2 fruit fly cellular contexts compared by ENCODE assay signal in genomic region chr3L:16563361-16563760, dm6.
A peak's percentile ranks its signal among the peaks of the same experiment; 100 is the strongest.
TF ChIP-seq lines count a peak whose summit lies in the region.

No protein-coding gene starts in this region.

- peak; percentile 86 to 92 for TF ChIP-seq CTCF in S2 (optimal IDR thresholded peaks at IDR 0.05; lab: Kevin White, UChicago)
- TF ChIP-seq CTCF in whole organism, embryonic (GFP tag; optimal IDR thresholded peaks at IDR 0.05; lab: Kevin White, UChicago) = peak; percentile 95

TF ChIP-seq in whole organism, embryonic, 481 proteins besides CTCF, POLR2A, EP300 and RAD21 (continues in another document):
- TF ChIP-seq Ets65A (GFP tag; lab: Kevin White, UChicago) (peak; percentile 15), sqz (GFP tag; optimal IDR thresholded peaks at IDR 0.05; lab: Kevin White, UChicago) (no peak), MBD-R2 (GFP tag; IDR thresholded peaks at IDR 0.05; lab: Robert Waterston, UW) (no peak), CG14441 (GFP tag; IDR thresholded peaks at IDR 0.05; lab: Robert Waterston, UW) (no peak), en (GFP tag; optimal IDR thresholded peaks at IDR 0.05; lab: Kevin White, UChicago) (no peak), dimm (GFP tag; IDR thresholded peaks at IDR 0.05; lab: Robert Waterston, UW) (no peak), BEAF-32 (GFP tag; optimal IDR thresholded peaks at IDR 0.05; lab: Kevin White, UChicago) (no peak), CG32772 (GFP tag; IDR thresholded peaks at IDR 0.05; lab: Robert Waterston, UW) (no peak), CG12219 (GFP tag; optimal IDR thresholded peaks at IDR 0.05; lab: Kevin White, UChicago) (no peak), kay (GFP tag; optimal IDR thresholded peaks at IDR 0.05; lab: Kevin White, UChicago) (no peak), CG12769 (tag; optimal IDR thresholded peaks at IDR 0.05; lab: Kevin White, UChicago) (no peak), tio (GFP tag; optimal IDR thresholded peaks at IDR 0.05; lab: Kevin White, UChicago) (no peak), CG5180 (GFP tag; optimal IDR thresholded peaks at IDR 0.05; lab: Kevin White, UChicago) (no peak), tll (GFP tag; optimal IDR thresholded peaks at IDR 0.05; lab: Kevin White, UChicago) (no peak), sob (GFP tag; IDR thresholded peaks at IDR 0.05; lab: Robert Waterston, UW) (0 out of 2 replicates have a peak, but pooled peaks have one; percentile 15), trem (tag; optimal IDR thresholded peaks at IDR 0.05; lab: Kevin White, UChicago) (no peak), HLH54F (GFP tag; optimal IDR thresholded peaks at IDR 0.05; lab: Kevin White, UChicago) (no peak), lilli (GFP tag; optimal IDR thresholded peaks at IDR 0.05; lab: Kevin White, UChicago) (no peak), CG16779 (GFP tag; IDR thresholded peaks at IDR 0.05; lab: Robert Waterston, UW) (no peak), jumu (GFP tag; optimal IDR thresholded peaks at IDR 0.05; lab: Kevin White, UChicago) (no peak), bbx (GFP tag; IDR thresholded peaks at IDR 0.05; lab: Robert Waterston, UW; ENCODE audit: partially characterized antibody) (peak; percentile 33; the same call in 1 of the 2 replicates), CG17568 (GFP tag; optimal IDR thresholded peaks at IDR 0.05; lab: Kevin White, UChicago) (no peak), Pdp1 (GFP tag; optimal IDR thresholded peaks at IDR 0.05; lab: Kevin White, UChicago) (no peak), CG4730 (GFP tag; IDR thresholded peaks at IDR 0.05; lab: Robert Waterston, UW) (no peak), CG12104 (GFP tag; optimal IDR thresholded peaks at IDR 0.05; lab: Kevin White, UChicago) (no peak), CG10321 (GFP tag; IDR thresholded peaks at IDR 0.05; lab: Robert Waterston, UW) (no peak), otp (GFP tag; IDR thresholded peaks at IDR 0.05; lab: Robert Waterston, UW) (no peak), NC2β (GFP tag; optimal IDR thresholded peaks at IDR 0.05; lab: Kevin White, UChicago) (no peak), Mrtf (GFP tag; IDR thresholded peaks at IDR 0.05; lab: Robert Waterston, UW) (no peak), Dad (GFP tag; optimal IDR thresholded peaks at IDR 0.05; lab: Kevin White, UChicago) (no peak), Max (GFP tag; optimal IDR thresholded peaks at IDR 0.05; lab: Kevin White, UChicago) (no peak), Opbp (GFP tag; IDR thresholded peaks at IDR 0.05; lab: Robert Waterston, UW; ENCODE audit: partially characterized antibody) (0 out of 3 replicates have a peak, but pooled peaks have one; percentile 8), CG10366 (GFP tag; IDR thresholded peaks at IDR 0.05; lab: Robert Waterston, UW) (no peak), ttk (GFP tag; IDR thresholded peaks at IDR 0.05; lab: Robert Waterston, UW) (no peak), Rfx (GFP tag; IDR thresholded peaks at IDR 0.05; lab: Robert Waterston, UW) (no peak), CG30020 (tag; optimal IDR thresholded peaks at IDR 0.05; lab: Kevin White, UChicago) (no peak), CG6654 (GFP tag; optimal IDR thresholded peaks at IDR 0.05; lab: Kevin White, UChicago) (no peak), CG1602 (GFP tag; optimal IDR thresholded peaks at IDR 0.05; lab: Kevin White, UChicago) (no peak), E2f2 (GFP tag; IDR thresholded peaks at IDR 0.05; lab: Robert Waterston, UW) (peak; percentile 92), danr (GFP tag; IDR thresholded peaks at IDR 0.05; lab: Robert Waterston, UW) (no peak), TFAM (GFP tag; optimal IDR thresholded peaks at IDR 0.05; lab: Kevin White, UChicago) (no peak), CG9817 (tag; optimal IDR thresholded peaks at IDR 0.05; lab: Kevin White, UChicago) (no peak), CG18476 (GFP tag; optimal IDR thresholded peaks at IDR 0.05; lab: Kevin White, UChicago) (no peak), CG14860 (GFP tag; IDR thresholded peaks at IDR 0.05; lab: Robert Waterston, UW; ENCODE audit: partially characterized antibody) (no peak), tgo (GFP tag; IDR thresholded peaks at IDR 0.05; lab: Robert Waterston, UW) (peak; percentile 29; the same call in 2 of the 3 replicates), trh (GFP tag; optimal IDR thresholded peaks at IDR 0.05; lab: Kevin White, UChicago) (no peak), ftz-f1 (GFP tag; optimal IDR thresholded peaks at IDR 0.05; lab: Kevin White, UChicago) (no peak), luna (GFP tag; optimal IDR thresholded peaks at IDR 0.05; lab: Kevin White, UChicago) (no peak), sens (GFP tag; lab: Kevin White, UChicago) (no peak), pb (GFP tag; optimal IDR thresholded peaks at IDR 0.05; lab: Kevin White, UChicago) (no peak), HmgZ (tag; optimal IDR thresholded peaks at IDR 0.05; lab: Kevin White, UChicago) (no peak), dati (GFP tag; IDR thresholded peaks at IDR 0.05; lab: Robert Waterston, UW) (no peak), odd (GFP tag; optimal IDR thresholded peaks at IDR 0.05; lab: Kevin White, UChicago) (no peak), crc (GFP tag; optimal IDR thresholded peaks at IDR 0.05; lab: Kevin White, UChicago) (no peak), CG11456 (GFP tag; IDR thresholded peaks at IDR 0.05; lab: Robert Waterston, UW) (no peak), lov (optimal IDR thresholded peaks at IDR 0.05; lab: Kevin White, UChicago) (no peak), lov (GFP tag; IDR thresholded peaks at IDR 0.05; lab: Robert Waterston, UW) (no peak), Nf-YB (GFP tag; optimal IDR thresholded peaks at IDR 0.05; lab: Kevin White, UChicago) (no peak), Antp (GFP tag; optimal IDR thresholded peaks at IDR 0.05; lab: Kevin White, UChicago) (no peak), CG11560 (tag; IDR thresholded peaks at IDR 0.05; lab: Robert Waterston, UW) (no peak), vvl (GFP tag; IDR thresholded peaks at IDR 0.05; lab: Robert Waterston, UW) (0 out of 2 replicates have a peak, but pooled peaks have one; percentile 6), D19A (tag; optimal IDR thresholded peaks at IDR 0.05; lab: Kevin White, UChicago) (no peak), mam (GFP tag; optimal IDR thresholded peaks at IDR 0.05; lab: Kevin White, UChicago) (no peak), CG1832 (GFP tag; optimal IDR thresholded peaks at IDR 0.05; lab: Kevin White, UChicago) (no peak), CG3065 (GFP tag; optimal IDR thresholded peaks at IDR 0.05; lab: Kevin White, UChicago) (no peak), HLH3B (GFP tag; IDR thresholded peaks at IDR 0.05; lab: Robert Waterston, UW) (no peak), Dip2 (GFP tag; IDR thresholded peaks at IDR 0.05; lab: Robert Waterston, UW) (peak; percentile 94), nau (GFP tag; optimal IDR thresholded peaks at IDR 0.05; lab: Kevin White, UChicago) (no peak), Ssrp (tag; optimal IDR thresholded peaks at IDR 0.05; lab: Kevin White, UChicago) (no peak), Lim3 (GFP tag; IDR thresholded peaks at IDR 0.05; lab: Robert Waterston, UW) (no peak), fu2 (GFP tag; optimal IDR thresholded peaks at IDR 0.05; lab: Kevin White, UChicago) (no peak), Fer2 (tag; optimal IDR thresholded peaks at IDR 0.05; lab: Kevin White, UChicago) (no peak), amos (GFP tag; IDR thresholded peaks at IDR 0.05; lab: Robert Waterston, UW; ENCODE audit: partially characterized antibody) (peak; percentile 54; the same call in 1 of the 2 replicates), ind (GFP tag; optimal IDR thresholded peaks at IDR 0.05; lab: Kevin White, UChicago) (no peak), Gug (GFP tag; IDR thresholded peaks at IDR 0.05; lab: Robert Waterston, UW) (no peak), CG1529 (GFP tag; optimal IDR thresholded peaks at IDR 0.05; lab: Kevin White, UChicago) (no peak), sd (tag; optimal IDR thresholded peaks at IDR 0.05; lab: Kevin White, UChicago) (no peak), Sin3A (optimal IDR thresholded peaks at IDR 0.05; lab: Kevin White, UChicago) (no peak), Mes4 (GFP tag; optimal IDR thresholded peaks at IDR 0.05; lab: Kevin White, UChicago) (no peak), fd64A (GFP tag; optimal IDR thresholded peaks at IDR 0.05; lab: Kevin White, UChicago) (no peak), sc (optimal IDR thresholded peaks at IDR 0.05; lab: Kevin White, UChicago) (no peak), sc (GFP tag; optimal IDR thresholded peaks at IDR 0.05; lab: Kevin White, UChicago) (no peak), mld (GFP tag; IDR thresholded peaks at IDR 0.05; lab: Robert Waterston, UW; ENCODE audit: partially characterized antibody) (no peak), slbo (GFP tag; IDR thresholded peaks at IDR 0.05; lab: Robert Waterston, UW) (peak; percentile 41; the same call in 1 of the 2 replicates), run (tag; optimal IDR thresholded peaks at IDR 0.05; lab: Kevin White, UChicago) (no peak), Vsx1 (GFP tag; optimal IDR thresholded peaks at IDR 0.05; lab: Kevin White, UChicago) (no peak), CG15011 (GFP tag; optimal IDR thresholded peaks at IDR 0.05; lab: Kevin White, UChicago) (no peak), CG6175 (GFP tag; IDR thresholded peaks at IDR 0.05; lab: Robert Waterston, UW) (no peak), Hey (tag; optimal IDR thresholded peaks at IDR 0.05; lab: Kevin White, UChicago) (no peak), Awh (GFP tag; IDR thresholded peaks at IDR 0.05; lab: Robert Waterston, UW) (no peak), dmrt11E (tag; optimal IDR thresholded peaks at IDR 0.05; lab: Kevin White, UChicago) (no peak), oc (tag; optimal IDR thresholded peaks at IDR 0.05; lab: Kevin White, UChicago) (no peak), dm (GFP tag; optimal IDR thresholded peaks at IDR 0.05; lab: Kevin White, UChicago) (no peak), Rx (GFP tag; IDR thresholded peaks at IDR 0.05; lab: Robert Waterston, UW) (no peak), CG11398 (GFP tag; optimal IDR thresholded peaks at IDR 0.05; lab: Kevin White, UChicago) (no peak), Fer3 (tag; optimal IDR thresholded peaks at IDR 0.05; lab: Kevin White, UChicago) (no peak)
